Worm (Caenorhabditis elegans) whole organism, young adult: ENCODE measurements around the gene C56C10.6.

Source experiments
- B0019.2 ChIP-seq: fragments of 200-800 bp; sonication (Bioruptor generic); conservative IDR thresholded peaks from 2 replicates; pipeline ENCODE4 v1.3.6; 2022; ENCODE audit warnings: missing genetic modification reagents, missing genetic modification characterization, missing compliant biosample characterization
- B0035.1 ChIP-seq: sonication (generic microtip); optimal IDR thresholded peaks from 2 replicates; lab custom pipeline; 2016; ENCODE audit warnings: missing genetic modification characterization, mild to moderate bottlenecking, missing compliant biosample characterization, missing genotype, missing genetic modification reagents
- B0261.1 ChIP-seq: sonication (generic microtip); optimal IDR thresholded peaks from 2 replicates; lab custom pipeline; 2016; ENCODE audit warnings: mild to moderate bottlenecking, missing genetic modification characterization, moderate library complexity, missing compliant biosample characterization
- B0336.3 ChIP-seq: fragments of 200-800 bp; sonication (Bioruptor generic); IDR thresholded peaks from 2 replicates; pipeline ENCODE4 v1.3.6; 2022; ENCODE audit warnings: missing genetic modification characterization, missing compliant biosample characterization
- D2030.7 ChIP-seq: fragments of 200-800 bp; sonication (Bioruptor generic); IDR thresholded peaks from 2 replicates; pipeline ENCODE4 v1.3.6; 2022; ENCODE audit warnings: missing genetic modification reagents, missing genetic modification characterization, missing compliant biosample characterization
- F10E7.11 ChIP-seq: sonication (generic microtip); optimal IDR thresholded peaks from 2 replicates; lab custom pipeline; 2017; ENCODE audit warnings: mild to moderate bottlenecking, missing genetic modification characterization, moderate library complexity, missing compliant biosample characterization
- F33H1.4 ChIP-seq: fragments of 200-800 bp; sonication (Bioruptor generic); IDR thresholded peaks from 2 replicates; pipeline ENCODE4 v1.3.6; 2022; ENCODE audit warnings: missing genetic modification reagents, missing genetic modification characterization, missing compliant biosample characterization
- K12H6.12 ChIP-seq: fragments of 200-800 bp; sonication (Bioruptor generic); optimal IDR thresholded peaks from 2 replicates; lab custom pipeline; 2018; ENCODE audit warnings: mild to moderate bottlenecking, missing genetic modification characterization, missing compliant biosample characterization
- T07F8.4 ChIP-seq: sonication (generic microtip); optimal IDR thresholded peaks from 2 replicates; lab custom pipeline; 2016; ENCODE audit warnings: mild to moderate bottlenecking, missing genetic modification characterization, moderate library complexity, missing compliant biosample characterization
- Y56A3A.18 ChIP-seq: fragments of 200-800 bp; sonication (Bioruptor generic); IDR thresholded peaks from 2 replicates; pipeline ENCODE4 v1.3.6; 2022; ENCODE audit warnings: missing genetic modification reagents, missing genetic modification characterization, missing compliant biosample characterization
- ama-1 ChIP-seq, 3 experiments: fragments of 150-350 bp in 1 of 3; sonication (generic microtip) in 2 of 3; optimal IDR thresholded peaks; 2 replicates each; lab custom pipeline; 2014 to 2018; ENCODE audit warnings: missing biosample characterization in 2 of 3, missing genetic modification characterization in 2 of 3, missing genetic modification reagents in 2 of 3
- aptf-2 ChIP-seq: fragments of 200-800 bp; sonication (Bioruptor generic); conservative IDR thresholded peaks from 2 replicates; pipeline ENCODE4 v1.3.6; 2022; ENCODE audit warnings: missing genetic modification reagents, missing genetic modification characterization, missing compliant biosample characterization
- athp-1 ChIP-seq: sonication (generic microtip); optimal IDR thresholded peaks from 2 replicates; lab custom pipeline; 2017; ENCODE audit warnings: mild to moderate bottlenecking, missing genetic modification characterization, missing compliant biosample characterization
- attf-3 ChIP-seq: fragments of 200-800 bp; sonication (Bioruptor generic); conservative IDR thresholded peaks from 2 replicates; pipeline ENCODE4 v1.3.6; 2022; ENCODE audit warnings: missing genetic modification reagents, missing genetic modification characterization, missing compliant biosample characterization
- bed-2 ChIP-seq: fragments of 200-800 bp; sonication (Bioruptor generic); IDR thresholded peaks from 2 replicates; pipeline ENCODE4 v1.3.6; 2022; ENCODE audit warnings: missing genetic modification reagents, missing genetic modification characterization, missing compliant biosample characterization
- ceh-27 ChIP-seq: fragments of 200-800 bp; sonication (Bioruptor generic); optimal IDR thresholded peaks from 2 replicates; lab custom pipeline; 2018; ENCODE audit warnings: mild to moderate bottlenecking, missing genetic modification characterization, moderate library complexity, missing compliant biosample characterization
- ceh-79 ChIP-seq: sonication (generic microtip); optimal IDR thresholded peaks from 2 replicates; lab custom pipeline; 2017; ENCODE audit warnings: mild to moderate bottlenecking, missing genetic modification characterization, missing compliant biosample characterization
- chd-7 ChIP-seq: sonication (generic microtip); optimal IDR thresholded peaks from 2 replicates; lab custom pipeline; 2016; ENCODE audit warnings: mild to moderate bottlenecking, missing genetic modification characterization, moderate library complexity, missing compliant biosample characterization
- die-1 ChIP-seq: sonication (generic microtip); optimal IDR thresholded peaks from 2 replicates; lab custom pipeline; 2016; ENCODE audit warnings: missing genotype, mild to moderate bottlenecking, missing genetic modification characterization, missing compliant biosample characterization
- dpff-1 ChIP-seq: sonication (generic microtip); optimal IDR thresholded peaks from 2 replicates; lab custom pipeline; 2017; ENCODE audit warnings: mild to moderate bottlenecking, missing genetic modification characterization, missing compliant biosample characterization
- egl-44 ChIP-seq: fragments of 200-800 bp; sonication (Bioruptor generic); IDR thresholded peaks from 2 replicates; pipeline ENCODE4 v1.3.6; 2022; ENCODE audit warnings: missing genetic modification reagents, missing genetic modification characterization, missing compliant biosample characterization
- fkh-3 ChIP-seq: sonication (generic microtip); optimal IDR thresholded peaks from 2 replicates; lab custom pipeline; 2016; ENCODE audit warnings: mild to moderate bottlenecking, missing genetic modification characterization, missing compliant biosample characterization
- hlh-26 ChIP-seq: fragments of 200-800 bp; sonication (Bioruptor generic); conservative IDR thresholded peaks from 2 replicates; pipeline ENCODE4 v1.3.6; 2022; ENCODE audit warnings: missing genetic modification reagents, missing genetic modification characterization, missing compliant biosample characterization
- hmg-1.2 ChIP-seq: fragments of 200-800 bp; sonication (Bioruptor generic); IDR thresholded peaks from 2 replicates; pipeline ENCODE4 v1.3.6; 2022; ENCODE audit warnings: missing genetic modification reagents, missing genetic modification characterization, missing compliant biosample characterization
- hmg-20 ChIP-seq: fragments of 200-800 bp; sonication (Bioruptor generic); IDR thresholded peaks from 2 replicates; pipeline ENCODE4 v1.3.6; 2022; ENCODE audit warnings: missing genetic modification reagents, missing genetic modification characterization, missing compliant biosample characterization
- let-526 ChIP-seq: fragments of 200-800 bp; sonication (Bioruptor generic); IDR thresholded peaks from 2 replicates; pipeline ENCODE4 v1.3.6; 2022; ENCODE audit warnings: missing genetic modification reagents, missing genetic modification characterization, missing compliant biosample characterization
- let-607 ChIP-seq, 2 experiments: fragments of 200-800 bp in 1 of 2; sonication (Bioruptor generic) in 1 of 2; sonication (generic microtip) in 1 of 2; optimal IDR thresholded peaks; 2 replicates each; lab custom pipeline; 2016 to 2018; ENCODE audit warnings: mild to moderate bottlenecking in 2 of 2, missing compliant biosample characterization in 2 of 2, missing genetic modification characterization in 2 of 2, moderate library complexity in 2 of 2, missing genotype in 1 of 2
- lin-26 ChIP-seq: fragments of 200-800 bp; sonication (Bioruptor generic); IDR thresholded peaks from 2 replicates; pipeline ENCODE4 v1.3.6; 2022; ENCODE audit warnings: missing genetic modification reagents, missing genetic modification characterization, missing compliant biosample characterization
- lin-35 ChIP-seq, 3 experiments: fragments of 150-350 bp in 2 of 3; sonication (generic microtip) in 1 of 3; optimal IDR thresholded peaks; 2 replicates each; lab custom pipeline; 2014 to 2018; ENCODE audit warnings: missing biosample characterization in 3 of 3, missing genetic modification characterization in 3 of 3, missing genetic modification reagents in 3 of 3
- lin-40 ChIP-seq: sonication (generic microtip); optimal IDR thresholded peaks from 2 replicates; lab custom pipeline; 2016; ENCODE audit warnings: missing genetic modification characterization, mild to moderate bottlenecking, missing compliant biosample characterization, missing genotype, missing genetic modification reagents
- madf-6 ChIP-seq: fragments of 200-800 bp; sonication (Bioruptor generic); IDR thresholded peaks from 2 replicates; pipeline ENCODE4 v1.3.6; 2022; ENCODE audit warnings: missing genetic modification reagents, missing genetic modification characterization, missing compliant biosample characterization
- madf-8 ChIP-seq: fragments of 200-800 bp; sonication (Bioruptor generic); conservative IDR thresholded peaks from 2 replicates; pipeline ENCODE4 v1.3.6; 2022; ENCODE audit warnings: missing genetic modification reagents, missing genetic modification characterization, missing compliant biosample characterization
- mes-4 ChIP-seq: sonication (generic microtip); optimal IDR thresholded peaks from 2 replicates; lab custom pipeline; 2016; ENCODE audit warnings: missing genotype, missing genetic modification characterization, missing compliant biosample characterization
- nfya-2 ChIP-seq: fragments of 200-800 bp; sonication (Bioruptor generic); IDR thresholded peaks from 2 replicates; pipeline ENCODE4 v1.3.6; 2022; ENCODE audit warnings: missing genetic modification reagents, missing genetic modification characterization, missing compliant biosample characterization
- nhr-179 ChIP-seq: sonication (generic microtip); optimal IDR thresholded peaks from 2 replicates; lab custom pipeline; 2016; ENCODE audit warnings: mild to moderate bottlenecking, missing genetic modification characterization, missing compliant biosample characterization
- nhr-27 ChIP-seq: fragments of 200-800 bp; sonication (Bioruptor generic); optimal IDR thresholded peaks from 2 replicates; lab custom pipeline; 2018; ENCODE audit warnings: mild to moderate bottlenecking, missing genetic modification characterization, moderate library complexity, missing compliant biosample characterization
- nhr-80 ChIP-seq: sonication (generic microtip); optimal IDR thresholded peaks from 2 replicates; lab custom pipeline; 2016; ENCODE audit warnings: missing genetic modification characterization, missing compliant biosample characterization
- nhr-90 ChIP-seq: sonication (generic microtip); optimal IDR thresholded peaks from 2 replicates; lab custom pipeline; 2016; ENCODE audit warnings: missing genotype, mild to moderate bottlenecking, missing genetic modification characterization, missing compliant biosample characterization
- sdz-38 ChIP-seq: sonication (generic microtip); optimal IDR thresholded peaks from 2 replicates; lab custom pipeline; 2016; ENCODE audit warnings: missing genotype, missing genetic modification characterization, missing compliant biosample characterization
- snpc-1.3 ChIP-seq: sonication (generic microtip); optimal IDR thresholded peaks from 2 replicates; lab custom pipeline; 2017; ENCODE audit warnings: missing genetic modification characterization, mild to moderate bottlenecking, missing compliant biosample characterization, antibody characterized with exemption, moderate library complexity, missing genotype, missing genetic modification reagents; ENCODE audit not compliant: insufficient read depth
- snpc-3.4 ChIP-seq: sonication (generic microtip); optimal IDR thresholded peaks from 2 replicates; lab custom pipeline; 2017; ENCODE audit warnings: missing genetic modification characterization, mild to moderate bottlenecking, missing compliant biosample characterization, antibody characterized with exemption, moderate library complexity, missing genotype, missing genetic modification reagents
- snpc-4 ChIP-seq, 5 experiments: fragments of 150-350 bp in 1 of 5; sonication (generic microtip) in 4 of 5; optimal IDR thresholded peaks; 2 replicates each; lab custom pipeline; 2014 to 2018; ENCODE audit warnings: missing genetic modification characterization in 5 of 5, missing biosample characterization in 3 of 5, antibody characterized with exemption in 2 of 5, mild to moderate bottlenecking in 2 of 5, missing compliant biosample characterization in 2 of 5, missing genotype in 2 of 5, moderate library complexity in 2 of 5, missing genetic modification reagents in 1 of 5
- tbx-9 ChIP-seq: sonication (generic microtip); optimal IDR thresholded peaks from 2 replicates; lab custom pipeline; 2016; ENCODE audit warnings: borderline replicate concordance, missing genetic modification characterization, inconsistent platforms, missing compliant biosample characterization
- tlf-1 ChIP-seq: fragments of 200-800 bp; sonication (Bioruptor generic); optimal IDR thresholded peaks from 2 replicates; lab custom pipeline; 2018; ENCODE audit warnings: mild to moderate bottlenecking, missing genetic modification characterization, missing compliant biosample characterization
- ztf-18 ChIP-seq: sonication (generic microtip); optimal IDR thresholded peaks from 2 replicates; lab custom pipeline; 2016; ENCODE audit warnings: missing genotype, mild to moderate bottlenecking, missing genetic modification characterization, missing compliant biosample characterization
- ztf-3 ChIP-seq: fragments of 200-800 bp; sonication (Bioruptor generic); optimal IDR thresholded peaks from 2 replicates; lab custom pipeline; 2018; ENCODE audit warnings: mild to moderate bottlenecking, missing genetic modification characterization, missing compliant biosample characterization

The C56C10.6 gene

DNA sequence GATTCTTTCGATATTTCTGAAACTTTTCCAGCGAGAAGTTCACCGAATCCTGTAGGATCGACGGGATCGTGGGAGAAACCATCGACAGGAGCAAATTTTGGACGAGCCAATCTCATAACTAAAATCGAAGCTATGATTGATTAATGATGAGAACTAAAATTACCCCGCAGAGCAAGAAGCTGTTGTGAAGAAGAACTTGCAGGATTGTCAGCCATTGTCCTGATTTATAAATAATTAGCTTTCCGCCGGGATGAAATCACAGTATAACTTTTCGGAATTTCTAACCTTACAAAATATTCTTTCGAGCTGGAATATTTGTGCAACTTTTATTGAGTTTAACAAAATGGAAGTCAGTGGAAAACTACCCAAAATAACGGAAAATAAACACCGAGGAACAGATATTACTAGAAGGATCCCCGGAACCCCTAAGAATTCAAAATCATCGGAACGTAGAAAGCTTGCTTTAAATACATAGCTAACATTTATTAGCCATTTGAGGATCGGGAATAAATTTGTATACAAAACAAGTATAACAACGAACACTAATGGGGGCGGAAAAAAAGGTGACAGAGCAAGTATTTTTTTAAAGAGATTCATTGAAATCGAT is 6.2 kb upstream of the C56C10.6 start, which contains the start of gene C56C10.7 (continued):
- no peak for TF ChIP-seq lin-40 (tag; lab: Kevin White, UChicago)
- peak; percentile 38 for TF ChIP-seq die-1 (tag; lab: Kevin White, UChicago)
- no peak for TF ChIP-seq fkh-3 (tag; lab: Kevin White, UChicago)
- no peak for TF ChIP-seq ztf-3
- no peak for TF ChIP-seq sdz-38
- TF ChIP-seq D2030.7 (GFP tag; lab: Robert Waterston, UW), result peak; percentile 36; the same call in 1 of the 2 replicates
- TF ChIP-seq egl-44 (GFP tag; lab: Robert Waterston, UW), result peak; percentile 43
- peak; percentile 49 for TF ChIP-seq nhr-27 (tag; lab: Kevin White, UChicago)
- TF ChIP-seq madf-8 (GFP tag; lab: Robert Waterston, UW), result peak; percentile 39; the same call in 1 of the 2 replicates
- TF ChIP-seq B0336.3 (GFP tag; lab: Robert Waterston, UW), result peak; percentile 94
- TF ChIP-seq bed-2 (GFP tag; lab: Robert Waterston, UW), result no peak
- no peak for TF ChIP-seq nhr-90 (tag; lab: Kevin White, UChicago)
- TF ChIP-seq attf-3 (GFP tag; lab: Robert Waterston, UW), result no peak
- no peak for TF ChIP-seq hlh-26 (GFP tag; lab: Robert Waterston, UW)
- no peak for TF ChIP-seq aptf-2
- peak; percentile 77 for TF ChIP-seq chd-7
- peak; percentile 34 for TF ChIP-seq dpff-1 (tag; lab: Kevin White, UChicago)
- TF ChIP-seq let-526 (GFP tag; lab: Robert Waterston, UW), result no peak
- TF ChIP-seq nfya-2 (GFP tag; lab: Robert Waterston, UW), result peak; percentile 63; the same call in 1 of the 2 replicates
- TF ChIP-seq T07F8.4 (tag; lab: Kevin White, UChicago), result no peak
- TF ChIP-seq nhr-80 (tag; lab: Kevin White, UChicago), result no peak
- TF ChIP-seq snpc-4 (GFP tag; optimal IDR thresholded peaks at IDR 0.05; lab: Kevin White, UChicago), result peak; percentile 44
- peak in 2 of 4 experiments; percentile 30 to 61 for TF ChIP-seq snpc-4 (tag; optimal IDR thresholded peaks at IDR 0.05; lab: Kevin White, UChicago)
- peak; percentile 13 for TF ChIP-seq mes-4
- TF ChIP-seq B0019.2 (GFP tag; lab: Robert Waterston, UW), result 0 out of 2 replicates have a peak, but pooled peaks have one; percentile 4
- peak; percentile 49 for TF ChIP-seq hmg-1.2 (GFP tag; lab: Robert Waterston, UW)
- peak in 1 of 2 experiments; percentile 35 for TF ChIP-seq let-607 (tag; optimal IDR thresholded peaks at IDR 0.05; lab: Kevin White, UChicago)
- peak; percentile 30; the same call in 1 of the 2 replicates for TF ChIP-seq F33H1.4
- TF ChIP-seq ztf-18 (tag; lab: Kevin White, UChicago), result peak; percentile 24
- TF ChIP-seq tbx-9, result no peak
- TF ChIP-seq lin-35 (GFP tag; optimal IDR thresholded peaks at IDR 0.05; lab: Kevin White, UChicago), result no peak
- TF ChIP-seq ceh-27 (GFP tag; lab: Kevin White, UChicago), result no peak
- peak; percentile 3 for TF ChIP-seq ceh-79 (tag; lab: Kevin White, UChicago)
- no peak for TF ChIP-seq ama-1 (optimal IDR thresholded peaks at IDR 0.05; lab: Kevin White, UChicago)
- TF ChIP-seq ama-1 (GFP tag; optimal IDR thresholded peaks at IDR 0.05; lab: Kevin White, UChicago), result peak in 1 of 2 experiments; percentile 62
- peak; percentile 76 for TF ChIP-seq snpc-3.4 (tag; lab: Kevin White, UChicago)
- TF ChIP-seq B0261.1 (tag; lab: Kevin White, UChicago), result peak; percentile 8
- peak; percentile 29 for TF ChIP-seq B0035.1 (tag; lab: Kevin White, UChicago)
- TF ChIP-seq athp-1 (tag; lab: Kevin White, UChicago), result peak; percentile 76
- no peak for TF ChIP-seq K12H6.12 (tag; lab: Kevin White, UChicago)
- peak; percentile 83 for TF ChIP-seq lin-26 (GFP tag; lab: Robert Waterston, UW)
- peak; percentile 53 for TF ChIP-seq F10E7.11 (tag; lab: Kevin White, UChicago)
- TF ChIP-seq madf-6, result peak; percentile 89
- peak; percentile 77 for TF ChIP-seq Y56A3A.18 (GFP tag; lab: Robert Waterston, UW)
- 0 out of 2 replicates have a peak, but pooled peaks have one; percentile 23 for TF ChIP-seq hmg-20 (GFP tag; lab: Robert Waterston, UW)
- TF ChIP-seq snpc-1.3 (tag; lab: Kevin White, UChicago), result peak; percentile 67
- TF ChIP-seq nhr-179, result no peak
- peak; percentile 87 for TF ChIP-seq tlf-1 (GFP tag; lab: Kevin White, UChicago)
